Worm (Caenorhabditis elegans) whole organism, L4/young adult: ENCODE data around the gene aip-1.
"Not testable (repeated sequence)": the region's sequence is repeated elsewhere in the genome, so short reads cannot be mapped to it uniquely, and the experiment has no call there.

Experiments
- W03F9.2 ChIP-seq: fragments of 150-350 bp; optimal IDR thresholded peaks from 2 replicates; lab custom pipeline; 2014; ENCODE audit warnings: missing biosample characterization, missing genetic modification characterization
- dao-5 ChIP-seq: sonication (generic microtip); optimal IDR thresholded peaks from 2 replicates; lab custom pipeline; 2016; ENCODE audit warnings: missing genotype, missing genetic modification characterization, moderate library complexity, missing compliant biosample characterization
- him-1 ChIP-seq: sonication (generic microtip); optimal IDR thresholded peaks from 2 replicates; lab custom pipeline; 2016; ENCODE audit warnings: missing genotype, missing genetic modification reagents, missing genetic modification characterization, missing compliant biosample characterization

Gene aip-1

DNA sequence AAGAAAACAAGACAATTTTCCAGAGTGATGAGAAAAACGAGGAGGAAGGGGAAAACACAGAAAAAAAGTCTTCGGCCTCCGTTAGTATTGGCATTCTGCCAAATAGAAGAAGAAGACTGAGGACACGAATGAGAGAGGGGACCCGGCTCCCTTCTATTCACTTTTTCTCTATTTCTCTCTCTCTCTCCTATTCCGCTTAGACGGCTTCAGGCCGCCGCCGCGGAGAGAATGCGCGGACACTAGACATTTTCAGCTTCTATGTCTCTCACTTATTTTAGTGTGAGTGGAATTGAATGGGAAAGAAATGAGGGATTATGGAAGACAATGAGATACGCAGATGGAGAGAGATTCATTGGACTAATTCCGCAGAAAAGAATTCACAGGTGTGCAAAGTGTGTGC lies 5.3 kb upstream of the aip-1 start:
- TF ChIP-seq dao-5 (tag; lab: Kevin White, UChicago) (no peak), W03F9.2 (no peak), him-1 (peak; percentile 50)

DNA sequence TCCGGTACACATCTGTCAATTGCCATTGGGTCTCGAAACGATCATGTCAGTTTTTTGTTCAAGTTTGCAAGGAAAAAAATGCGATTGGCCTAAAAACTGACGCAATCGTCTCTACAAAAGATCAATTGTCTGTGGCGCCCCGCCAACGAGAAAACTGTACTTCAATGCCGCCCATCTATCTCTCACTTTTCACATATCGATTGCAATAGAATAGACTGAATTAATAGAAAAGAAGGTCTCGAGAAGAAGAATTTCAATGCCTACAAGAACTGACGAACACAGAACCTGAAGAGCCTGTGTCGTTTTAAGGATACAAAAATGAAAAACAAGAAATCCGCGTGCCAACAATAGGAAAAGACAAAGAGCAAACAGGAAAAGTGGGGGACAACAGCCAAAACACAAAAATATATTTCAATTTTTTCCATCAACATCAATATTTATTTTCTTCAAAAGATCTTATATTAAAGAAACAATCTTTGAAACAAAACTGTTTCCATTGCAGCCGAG lies 3.7 kb upstream of the aip-1 start:
- TF ChIP-seq dao-5 (tag; lab: Kevin White, UChicago) (no peak), him-1 (no peak), W03F9.2 (no peak)

DNA sequence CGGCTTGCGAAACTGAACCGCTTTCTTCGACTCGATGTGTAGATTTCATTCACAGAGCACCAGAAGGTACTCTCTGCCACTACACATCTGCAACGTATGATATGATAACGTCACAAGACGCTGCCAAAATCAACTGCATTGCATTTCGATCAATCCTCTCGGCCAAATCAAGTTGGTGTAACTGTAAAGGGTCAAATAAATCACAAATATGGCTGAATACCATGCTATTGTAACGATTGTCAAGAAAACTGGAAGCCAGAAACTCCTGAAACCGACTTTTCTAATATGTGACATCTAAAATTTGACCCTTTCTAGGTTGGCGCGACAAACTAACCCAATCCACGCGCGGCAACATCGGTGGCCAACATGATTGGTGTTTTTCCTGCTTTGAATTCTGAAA lies 2.1 kb upstream of the aip-1 start:
- TF ChIP-seq W03F9.2 = no peak
- no peak for TF ChIP-seq him-1

DNA sequence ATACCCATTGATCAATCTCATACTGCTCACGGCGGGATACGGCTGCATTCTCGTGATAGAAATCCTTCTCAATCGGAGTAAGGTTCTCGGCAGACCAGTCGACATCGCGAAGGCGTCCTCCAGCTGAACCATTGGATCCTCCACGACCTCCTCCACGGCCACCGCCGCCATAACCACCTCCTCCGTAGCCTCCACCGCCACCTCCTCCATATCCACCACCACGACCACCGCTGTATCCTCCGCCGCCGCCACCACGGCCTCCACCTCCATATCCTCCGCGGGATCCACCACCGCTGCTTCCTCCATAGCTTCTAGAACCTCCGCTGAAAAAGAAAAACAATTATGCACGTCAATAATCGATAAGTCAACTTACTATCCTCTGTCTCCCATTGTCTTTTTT lies 706 bp upstream of the aip-1 start:
- no peak for TF ChIP-seq dao-5 (tag; lab: Kevin White, UChicago)
- no peak for TF ChIP-seq W03F9.2
- no peak for TF ChIP-seq him-1

DNA sequence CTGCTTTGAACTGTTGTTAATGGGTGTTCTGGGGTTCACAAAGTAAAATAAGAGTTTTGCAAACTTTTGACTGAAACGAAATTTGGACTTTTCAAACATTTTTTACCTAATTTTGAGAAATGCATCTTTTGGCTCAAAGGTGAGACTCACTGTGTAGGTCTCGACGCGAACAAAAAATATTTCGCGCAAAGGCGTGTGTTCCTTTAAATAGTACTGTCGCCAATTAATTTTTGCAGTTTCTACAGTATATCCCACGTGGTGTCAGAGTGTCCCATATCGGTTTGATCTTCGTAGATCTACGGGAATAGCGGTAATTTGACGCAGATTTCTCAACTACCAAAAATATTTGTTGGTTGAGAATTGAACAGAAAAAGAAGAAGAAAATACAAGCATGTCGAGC lies 1.5 kb downstream of the aip-1 start:
- TF ChIP-seq dao-5 (tag; lab: Kevin White, UChicago) (no peak), him-1 (no peak), W03F9.2 (no peak)

DNA sequence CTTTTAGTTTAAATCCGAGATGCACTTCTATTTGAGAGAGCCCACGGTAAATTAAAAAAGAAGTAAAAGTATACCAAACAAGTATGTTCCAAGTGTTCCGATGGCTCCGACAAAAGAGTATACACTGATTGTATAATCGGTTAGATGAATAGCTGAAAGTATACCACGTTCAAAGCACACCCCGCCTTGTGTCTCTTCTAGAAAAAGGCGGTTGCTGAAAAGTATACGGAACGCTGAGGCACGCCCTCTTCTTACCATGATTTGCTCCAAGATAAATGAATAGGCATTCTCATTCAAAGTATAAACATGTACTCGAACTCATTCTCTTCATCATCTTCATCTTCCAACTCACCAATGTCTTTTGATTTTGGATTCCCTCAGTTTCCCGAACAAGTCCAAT lies 2.3 kb downstream of the aip-1 start, which contains the start of gene end-3:
Gene end-3, plus strand, starts transcription at position 301 of the 400 bp plus-strand sequence.
- TF ChIP-seq him-1 = no peak
- TF ChIP-seq W03F9.2 = no peak
- no peak for TF ChIP-seq dao-5 (tag; lab: Kevin White, UChicago)

DNA sequence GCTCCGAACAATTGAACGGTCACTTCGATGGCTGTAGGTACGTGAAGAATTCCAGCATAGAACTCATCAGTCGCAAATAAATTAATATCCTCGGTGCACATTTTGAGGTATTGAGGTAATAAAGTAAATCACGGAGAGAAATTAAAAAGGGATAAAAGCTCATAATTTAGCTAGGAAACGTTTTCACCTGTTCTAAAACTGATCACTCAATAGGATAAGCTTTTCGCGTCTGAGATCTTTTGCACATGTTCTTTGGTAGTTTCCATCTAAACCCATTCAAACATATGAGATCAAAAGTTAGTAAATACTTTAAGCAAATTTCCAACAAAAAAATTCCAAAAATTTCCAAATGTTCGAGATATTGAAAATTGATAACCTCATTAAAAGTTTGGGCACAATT lies 5.3 kb downstream of the aip-1 start, which contains the start of gene srh-308:
Gene srh-308, minus strand, starts transcription at position 101 of the 400 bp plus-strand sequence.
- no peak for TF ChIP-seq him-1
- no peak for TF ChIP-seq W03F9.2
- TF ChIP-seq dao-5 (tag; lab: Kevin White, UChicago) = no peak

DNA sequence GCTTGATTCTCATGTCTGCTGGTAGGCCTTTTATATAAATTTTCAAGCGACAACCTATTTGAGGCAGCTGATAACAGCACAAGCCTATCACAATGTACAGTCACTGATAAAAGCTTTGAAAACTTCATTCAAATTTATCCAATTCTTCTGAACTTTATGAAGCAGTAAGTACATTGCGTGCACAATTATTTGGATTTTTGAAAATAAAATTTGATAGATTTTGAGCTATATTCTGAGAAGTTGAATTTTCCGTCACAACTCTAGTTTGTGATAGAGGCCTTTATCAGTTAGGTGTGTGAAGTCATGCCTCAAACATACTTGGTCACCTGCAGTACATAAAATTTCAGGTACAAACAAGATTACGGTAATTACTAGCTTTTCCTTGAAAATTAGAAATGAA lies 6.5 kb downstream of the aip-1 start, which contains the start of the genes mtl-2 and T08G5.1:
Gene mtl-2, minus strand, starts transcription at position 34 of the 400 bp plus-strand sequence.
Gene T08G5.1, plus strand, starts transcription at position 127 of the 400 bp plus-strand sequence.
- TF ChIP-seq him-1 (no peak), dao-5 (tag; lab: Kevin White, UChicago) (no peak), W03F9.2 (no peak)

DNA sequence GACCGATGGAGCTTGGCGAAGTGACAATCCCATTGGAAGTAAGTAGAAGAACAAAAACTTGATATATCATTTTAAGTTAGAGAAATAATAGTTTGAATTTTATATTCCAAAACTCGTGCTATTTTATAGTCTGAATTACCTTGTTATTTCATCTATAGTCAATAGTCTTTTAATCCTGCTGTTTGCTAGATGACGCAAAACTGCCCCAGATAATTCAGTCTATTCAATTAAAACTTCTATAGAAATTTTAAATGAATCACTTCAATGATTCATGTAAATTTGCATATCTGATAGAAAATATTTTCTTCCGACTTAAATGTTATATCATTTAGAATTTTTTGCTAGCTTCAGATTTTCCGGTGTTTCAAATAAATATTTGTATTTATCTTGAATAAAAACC lies 10.9 kb downstream of the aip-1 start, which contains the start of gene T08G5.15:
Gene T08G5.15, minus strand, starts transcription at position 101 of the 400 bp plus-strand sequence.
- TF ChIP-seq W03F9.2 (no peak), dao-5 (tag; lab: Kevin White, UChicago) (no peak), him-1 (no peak)

DNA sequence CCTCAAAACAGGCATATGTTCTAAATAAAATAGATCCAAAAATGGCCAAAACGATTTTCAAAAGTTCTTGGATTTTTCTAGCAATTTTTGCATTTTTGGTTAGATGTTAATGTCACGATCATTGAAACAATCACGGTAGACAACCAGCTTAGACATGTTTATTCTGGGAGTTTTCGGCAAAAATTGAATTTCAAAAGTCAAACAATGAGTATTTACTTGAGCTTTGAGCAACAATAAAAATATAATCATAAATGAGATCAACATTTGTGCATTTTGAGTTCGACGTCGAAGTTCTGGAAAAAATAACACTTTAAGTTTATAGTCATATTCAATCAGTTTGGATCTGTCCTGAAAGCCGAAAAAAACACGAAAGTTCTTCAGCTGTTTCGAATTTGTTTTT lies 14.1 kb downstream of the aip-1 start, which contains the start of gene T08G5.2:
Gene T08G5.2, minus strand, starts transcription at position 101 of the 400 bp plus-strand sequence.
- TF ChIP-seq dao-5 (tag; lab: Kevin White, UChicago) (no peak), W03F9.2 (no peak), him-1 (no peak)

DNA sequence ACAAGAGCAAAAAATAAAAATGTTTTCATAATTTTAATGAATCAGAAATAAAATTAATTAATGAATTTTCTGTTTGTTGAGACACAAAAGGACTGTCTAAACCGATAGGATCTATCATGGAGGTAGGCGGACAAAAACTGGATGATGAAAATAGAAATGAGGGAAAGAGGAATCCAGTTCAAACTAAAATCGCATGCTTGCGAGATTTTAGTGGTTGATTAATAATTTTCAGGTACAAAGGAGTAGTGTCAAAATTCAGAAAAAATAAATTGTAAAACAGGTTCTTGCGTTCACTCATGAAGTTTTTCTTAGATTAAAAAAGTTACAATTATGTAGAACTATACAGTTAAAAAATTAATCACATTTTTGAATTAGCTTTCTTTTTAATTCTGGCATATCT lies 15.3 kb downstream of the aip-1 start, which contains the start of gene T08G5.3:
Gene T08G5.3, minus strand, starts transcription at position 101 of the 400 bp plus-strand sequence.
- TF ChIP-seq dao-5 (tag; lab: Kevin White, UChicago) (no peak), W03F9.2 (no peak), him-1 (no peak)

DNA sequence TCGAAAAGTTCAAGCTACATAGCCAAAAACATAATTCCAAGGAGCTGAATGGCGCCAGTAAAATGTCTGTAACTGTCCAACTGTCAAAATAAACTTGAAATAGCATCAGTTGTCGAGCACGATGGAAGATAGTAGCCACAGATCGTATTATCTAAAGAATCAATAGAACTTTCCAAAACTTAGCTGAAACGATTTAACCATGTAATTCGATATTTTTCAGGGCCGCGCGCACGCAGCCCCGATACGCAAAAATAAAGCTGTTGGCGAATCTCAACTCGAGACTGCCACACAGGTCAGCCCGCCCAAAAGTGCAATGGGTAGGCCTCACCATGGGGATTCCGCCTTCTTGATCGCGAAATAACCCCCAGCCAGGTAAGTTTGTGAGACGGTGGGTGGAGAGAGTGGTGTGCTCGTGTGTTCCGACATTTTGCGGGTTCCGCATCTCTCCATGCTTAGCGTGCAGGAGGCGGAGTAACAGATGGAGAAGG lies 16.2 kb downstream of the aip-1 start:
- TF ChIP-seq dao-5 (tag; lab: Kevin White, UChicago) = peak; percentile 20
- TF ChIP-seq him-1 = no peak
- no peak for TF ChIP-seq W03F9.2

DNA sequence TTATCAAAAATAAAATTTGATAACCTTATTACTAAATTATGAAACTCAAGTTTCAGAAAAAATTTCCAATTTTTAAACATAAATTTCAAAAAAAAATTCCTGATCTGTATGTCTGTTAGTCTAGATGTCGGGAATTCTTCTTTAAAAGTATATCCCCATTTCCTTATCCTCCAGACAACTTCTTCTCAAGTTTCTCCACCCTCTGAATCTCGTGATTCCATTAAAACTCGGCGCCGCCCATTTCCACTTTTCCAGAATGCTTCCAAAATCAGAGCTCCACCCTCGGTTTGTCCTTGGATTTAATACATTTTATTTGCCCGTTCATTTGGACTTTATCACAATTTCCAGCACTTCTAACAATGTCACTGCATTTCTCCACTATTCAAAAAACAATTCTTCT lies 21.5 kb downstream of the aip-1 start, which contains the start of gene ins-10:
Gene ins-10, plus strand, starts transcription at position 301 of the 400 bp plus-strand sequence.
- TF ChIP-seq W03F9.2 (no peak), dao-5 (tag; lab: Kevin White, UChicago) (no peak), him-1 (no peak)

DNA sequence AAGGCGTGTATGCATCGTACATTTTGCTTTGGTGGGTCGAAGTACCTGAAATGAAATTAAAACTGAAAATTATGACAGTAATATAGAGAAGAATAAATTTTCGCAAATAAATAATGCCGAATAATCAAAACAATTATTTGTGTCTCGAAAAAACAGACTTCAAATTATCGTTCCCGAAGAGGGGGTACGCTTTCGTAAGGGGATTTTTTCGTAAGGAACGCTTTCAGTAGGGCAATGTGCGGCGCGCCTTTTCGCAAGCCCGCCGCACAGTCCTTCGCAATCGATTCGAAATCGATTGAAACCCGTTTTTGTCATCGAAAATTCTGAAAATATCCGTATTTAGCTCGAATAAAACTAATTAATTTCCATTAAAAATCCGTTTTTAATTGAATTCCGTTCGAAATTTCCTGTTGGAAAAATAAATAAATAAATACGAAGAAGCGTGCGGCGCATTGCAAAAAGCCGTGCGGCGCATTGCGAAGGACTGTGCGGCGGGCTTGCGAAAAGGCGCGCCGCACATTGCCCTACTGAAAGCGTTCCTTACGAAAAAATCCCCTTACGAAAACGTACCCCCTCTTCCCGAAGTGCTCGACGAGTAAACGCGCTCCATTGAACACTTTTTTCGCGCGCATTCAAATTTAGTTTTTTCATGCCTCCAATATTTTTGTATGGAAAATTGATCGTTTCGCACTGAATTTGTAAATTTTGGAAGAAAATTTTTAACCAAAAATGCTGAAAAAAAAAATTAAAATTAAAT lies 26.4 kb downstream of the aip-1 start, which contains the start of gene vps-39:
Gene vps-39, minus strand, starts transcription at position 51 of the 757 bp plus-strand sequence.
- TF ChIP-seq him-1; W03F9.2; dao-5 (tag; lab: Kevin White, UChicago): not testable (repeated sequence)

DNA sequence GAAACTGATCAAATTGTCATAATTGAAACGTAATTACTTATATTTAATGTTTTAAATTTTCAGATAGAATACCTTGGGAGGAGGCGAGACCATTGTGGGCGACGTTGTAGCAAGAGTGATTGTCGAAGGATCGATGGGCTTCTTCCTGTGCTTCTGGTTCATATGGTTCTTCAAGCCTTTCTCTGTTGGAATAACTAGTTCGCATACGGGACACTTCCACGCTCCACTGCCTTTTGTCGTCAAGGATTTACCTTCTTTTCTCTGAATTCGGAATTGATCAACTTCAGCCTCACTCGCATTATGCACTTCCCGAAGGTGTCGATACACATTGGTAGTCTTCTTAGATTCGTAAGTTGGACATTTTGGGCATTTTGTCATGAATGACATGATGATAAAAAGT lies 37.1 kb downstream of the aip-1 start, which contains the start of gene F58D12.1:
Gene F58D12.1, plus strand, starts transcription at position 301 of the 400 bp plus-strand sequence.
- not testable (repeated sequence) for TF ChIP-seq dao-5 (tag; lab: Kevin White, UChicago); W03F9.2; him-1
